Fruit fly (Drosophila melanogaster) S2 (cell line): Measurements from ENCODE around the gene CG13639.

Experiments used
- CG8478 ChIP-seq: fragments of >200 bp; optimal IDR thresholded peaks from 2 replicates; lab custom pipeline; 2018
- CTCF ChIP-seq, 2 experiments: fragments of >200 bp; optimal IDR thresholded peaks; 2 replicates each; lab custom pipeline; 2018

DNA sequence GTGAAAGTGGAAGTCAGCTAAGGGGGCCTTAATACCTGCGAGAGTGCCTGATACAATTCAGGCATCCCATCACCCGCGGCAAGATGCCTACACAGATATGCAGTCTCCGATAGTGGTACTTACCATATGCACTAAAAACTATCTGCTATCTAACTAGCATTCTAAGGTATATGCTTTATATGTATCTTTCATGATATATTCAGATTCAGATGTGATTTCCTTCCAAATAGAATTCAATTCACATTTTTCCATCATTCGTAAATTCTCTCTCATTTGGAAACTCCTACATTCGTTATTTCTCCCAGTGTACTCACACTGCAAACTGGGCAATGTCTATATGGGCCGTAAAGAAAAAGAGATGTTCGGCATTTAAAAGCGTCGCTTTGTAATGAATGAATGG, 26.3 kb upstream of the CG13639 start:
- TF ChIP-seq CG8478 (lab: Kevin White, UChicago) (no peak), CTCF (optimal IDR thresholded peaks at IDR 0.05; lab: Kevin White, UChicago) (no peak)
